Fruit fly (Drosophila melanogaster): ENCODE results near the gene CG14852.
A peak's percentile ranks its signal among the peaks of the same experiment; 100 is the strongest.

Gene CG14852

dm6 chr3R:14590753-14591535 is 25.2 kb downstream of the CG14852 start (continued):
- TF ChIP-seq CG11085 (GFP tag; IDR thresholded peaks at IDR 0.05) (no peak), danr (GFP tag; IDR thresholded peaks at IDR 0.05) (peak; percentile 60; the same call in 1 of the 2 replicates), CG11723 (GFP tag; optimal IDR thresholded peaks at IDR 0.05) (peak; percentile 78), Doc2 (GFP tag; IDR thresholded peaks at IDR 0.05) (no peak), Dref (GFP tag; IDR thresholded peaks at IDR 0.05) (no peak), MESR4 (GFP tag; optimal IDR thresholded peaks at IDR 0.05) (no peak), CG4707 (GFP tag; optimal IDR thresholded peaks at IDR 0.05) (peak; percentile 57), CG10543 (GFP tag; optimal IDR thresholded peaks at IDR 0.05) (peak; percentile 28), knrl (GFP tag; IDR thresholded peaks at IDR 0.05; ENCODE audit: partially characterized antibody) (no peak), Nf-YB (GFP tag; optimal IDR thresholded peaks at IDR 0.05) (peak; percentile 81), gcm (GFP tag; optimal IDR thresholded peaks at IDR 0.05) (peak; percentile 96), CG10147 (GFP tag; optimal IDR thresholded peaks at IDR 0.05) (peak; percentile 73), CG33557 (GFP tag; optimal IDR thresholded peaks at IDR 0.05) (peak; percentile 98), zen (tag; optimal IDR thresholded peaks at IDR 0.05) (peak; percentile 95), fu2 (GFP tag; optimal IDR thresholded peaks at IDR 0.05) (no peak), kay (GFP tag; optimal IDR thresholded peaks at IDR 0.05) (peak; percentile 62), oc (tag; optimal IDR thresholded peaks at IDR 0.05) (peak; percentile 74), HLH4C (GFP tag; IDR thresholded peaks at IDR 0.05; ENCODE audit: partially characterized antibody) (no peak), CG32532 (GFP tag; IDR thresholded peaks at IDR 0.05) (no peak), en (GFP tag; optimal IDR thresholded peaks at IDR 0.05) (no peak), cato (GFP tag; optimal IDR thresholded peaks at IDR 0.05; ENCODE audit: borderline replicate concordance) (peak; percentile 73), Lpt (GFP tag; optimal IDR thresholded peaks at IDR 0.05) (no peak), CG7271 (tag; optimal IDR thresholded peaks at IDR 0.05) (peak; percentile 90), Sry-δ (GFP tag; optimal IDR thresholded peaks at IDR 0.05) (no peak), pzg (GFP tag; optimal IDR thresholded peaks at IDR 0.05) (no peak), shn (GFP tag; optimal IDR thresholded peaks at IDR 0.05) (no peak), CG1603 (tag; optimal IDR thresholded peaks at IDR 0.05) (peak; percentile 54), fd102C (GFP tag; optimal IDR thresholded peaks at IDR 0.05) (peak; percentile 81), CG3281 (GFP tag; optimal IDR thresholded peaks at IDR 0.05) (peak; percentile 41), dati (GFP tag; IDR thresholded peaks at IDR 0.05) (0 out of 2 replicates have a peak, but pooled peaks have one; percentile 27), her (GFP tag; optimal IDR thresholded peaks at IDR 0.05) (no peak), CG14667 (GFP tag; IDR thresholded peaks at IDR 0.05) (peak; percentile 64), Nf-YA (GFP tag; IDR thresholded peaks at IDR 0.05) (peak; percentile 33; the same call in 1 of the 2 replicates), Dip2 (GFP tag; IDR thresholded peaks at IDR 0.05) (no peak), B-H2 (GFP tag; optimal IDR thresholded peaks at IDR 0.05) (no peak), nerfin-1 (tag; optimal IDR thresholded peaks at IDR 0.05) (peak; percentile 73), CG1024 (GFP tag; IDR thresholded peaks at IDR 0.05) (peak; percentile 61; the same call in 1 of the 2 replicates), CG1529 (GFP tag; optimal IDR thresholded peaks at IDR 0.05) (peak; percentile 83), CG14860 (GFP tag; IDR thresholded peaks at IDR 0.05; ENCODE audit: partially characterized antibody) (no peak), CG17186 (GFP tag; optimal IDR thresholded peaks at IDR 0.05) (peak; percentile 24), CG12744 (GFP tag; optimal IDR thresholded peaks at IDR 0.05) (no peak), dimm (GFP tag; IDR thresholded peaks at IDR 0.05) (peak; percentile 43; the same call in 1 of the 2 replicates), tx (GFP tag; optimal IDR thresholded peaks at IDR 0.05) (no peak), CG4617 (GFP tag; optimal IDR thresholded peaks at IDR 0.05; ENCODE audit: borderline replicate concordance) (peak; percentile 47), Rfx (GFP tag; IDR thresholded peaks at IDR 0.05) (peak; percentile 25; the same call in 1 of the 2 replicates), h (optimal IDR thresholded peaks at IDR 0.05) (no peak), CG34224 (GFP tag; IDR thresholded peaks at IDR 0.05; ENCODE audit: partially characterized antibody) (no peak), ATbp (GFP tag; optimal IDR thresholded peaks at IDR 0.05) (peak; percentile 78), hth (optimal IDR thresholded peaks at IDR 0.05) (no peak)

All from whole organism, embryonic.